Worm (Caenorhabditis elegans): ENCODE measurements around the gene ndnf-1.

The ndnf-1 gene

ce11 chrIV:3069619-3070260 lies 41.0 kb upstream of the ndnf-1 start, which contains the start of gene cpg-9:
TSS of gene cpg-9 (minus strand) at chrIV:3070210.
- TF ChIP-seq hrde-1 (tag; optimal IDR thresholded peaks at IDR 0.05; ENCODE audit: borderline replicate concordance) (no peak), C17E4.6 (GFP tag; IDR thresholded peaks at IDR 0.05) (no peak), sdz-38 (tag; optimal IDR thresholded peaks at IDR 0.05) (no peak), F57A8.1 (GFP tag; optimal IDR thresholded peaks at IDR 0.05) (no peak)

- TF ChIP-seq dox-1 (GFP tag; IDR thresholded peaks at IDR 0.05) (no peak), K11D2.4 (GFP tag; IDR thresholded peaks at IDR 0.05) (no peak), ztf-3 (GFP tag; optimal IDR thresholded peaks at IDR 0.05) (no peak), mel-28 (tag; optimal IDR thresholded peaks at IDR 0.05; ENCODE audit: borderline replicate concordance) (no peak), atf-7 (tag; optimal IDR thresholded peaks at IDR 0.05) (no peak), unc-130 (GFP tag; optimal IDR thresholded peaks at IDR 0.05) (no peak), B0336.3 (GFP tag; IDR thresholded peaks at IDR 0.05) (no peak), let-526 (GFP tag; IDR thresholded peaks at IDR 0.05) (no peak), pha-4 (tag; optimal IDR thresholded peaks at IDR 0.05) (no peak), nfya-1 (tag; optimal IDR thresholded peaks at IDR 0.05; ENCODE audit: borderline replicate concordance, insufficient read depth) (no peak), cebp-1 (GFP tag; IDR thresholded peaks at IDR 0.05) (no peak), cebp-1 (tag; optimal IDR thresholded peaks at IDR 0.05) (no peak), egrh-3 (GFP tag; IDR thresholded peaks at IDR 0.05) (no peak), mxl-1 (tag; optimal IDR thresholded peaks at IDR 0.05) (no peak)
Observed at ce11 chrIV:3066834-3067233, 38.1 kb upstream of the ndnf-1 start, which contains the start of gene Y67D8C.7. TSS of gene Y67D8C.7 (minus strand) at chrIV:3066934.

- no peak for TF ChIP-seq F33H1.4 (GFP tag; IDR thresholded peaks at IDR 0.05)
- TF ChIP-seq gei-17 (GFP tag; optimal IDR thresholded peaks at IDR 0.05): no peak
- no peak for TF ChIP-seq pha-4 (tag; optimal IDR thresholded peaks at IDR 0.05)
- no peak for TF ChIP-seq F55B11.4 (tag; optimal IDR thresholded peaks at IDR 0.05; ENCODE audit: borderline replicate concordance, insufficient read depth)
- 0 out of 2 replicates have a peak, but pooled peaks have one; percentile 19 for TF ChIP-seq mcd-1 (GFP tag; IDR thresholded peaks at IDR 0.05)
- no peak for TF ChIP-seq somi-1 (GFP tag; optimal IDR thresholded peaks at IDR 0.05)
- TF ChIP-seq egrh-3 (GFP tag; IDR thresholded peaks at IDR 0.05): peak; percentile 72; the same call in 1 of the 2 replicates
- TF ChIP-seq Y79H2A.3 (GFP tag; conservative IDR thresholded peaks at IDR 0.05): no peak
- no peak for TF ChIP-seq ccch-3 (GFP tag; optimal IDR thresholded peaks at IDR 0.05)
- TF ChIP-seq nhr-80 (tag; optimal IDR thresholded peaks at IDR 0.05): no peak
- TF ChIP-seq hlh-26 (GFP tag; conservative IDR thresholded peaks at IDR 0.05): no peak
- peak; percentile 84 for TF ChIP-seq zfh-2 (GFP tag; conservative IDR thresholded peaks at IDR 0.05)
- no peak for TF ChIP-seq snpc-1.1 (tag; optimal IDR thresholded peaks at IDR 0.05; ENCODE audit: insufficient read depth)
- no peak for TF ChIP-seq efl-1 (GFP tag; optimal IDR thresholded peaks at IDR 0.05)
- TF ChIP-seq sptf-2 (GFP tag; optimal IDR thresholded peaks at IDR 0.05): no peak
- no peak for TF ChIP-seq ztf-25 (GFP tag; IDR thresholded peaks at IDR 0.05)
Observed at ce11 chrIV:3062936-3063439, 34.2 kb upstream of the ndnf-1 start, which contains the start of gene Y67D8C.6. TSS of gene Y67D8C.6 (minus strand) at chrIV:3063389.

- TF ChIP-seq nhr-179 (tag; optimal IDR thresholded peaks at IDR 0.05): no peak
- no peak for TF ChIP-seq ztf-25 (GFP tag; IDR thresholded peaks at IDR 0.05)
- no peak for TF ChIP-seq sea-2 (GFP tag; IDR thresholded peaks at IDR 0.05)
- peak; percentile 87 for TF ChIP-seq mcd-1 (GFP tag; IDR thresholded peaks at IDR 0.05)
- TF ChIP-seq hmg-1.2 (GFP tag; IDR thresholded peaks at IDR 0.05): no peak
- TF ChIP-seq mxl-1 (tag; optimal IDR thresholded peaks at IDR 0.05): no peak
- no peak for TF ChIP-seq attf-6 (GFP tag; IDR thresholded peaks at IDR 0.05)
- TF ChIP-seq F57C9.4 (tag; optimal IDR thresholded peaks at IDR 0.05): no peak
- TF ChIP-seq cebp-2 (GFP tag; IDR thresholded peaks at IDR 0.05): no peak
- TF ChIP-seq lsl-1 (GFP tag; optimal IDR thresholded peaks at IDR 0.05): peak; percentile 90
- TF ChIP-seq F49E8.2 (tag; optimal IDR thresholded peaks at IDR 0.05; ENCODE audit: insufficient read depth): peak; percentile 28
- TF ChIP-seq dpl-1 (GFP tag; optimal IDR thresholded peaks at IDR 0.05): no peak
- TF ChIP-seq him-1 (tag; optimal IDR thresholded peaks at IDR 0.05): no peak
- no peak for TF ChIP-seq sdz-38 (tag; optimal IDR thresholded peaks at IDR 0.05)
- no peak for TF ChIP-seq Y95B8A.8 (GFP tag; IDR thresholded peaks at IDR 0.05)
- no peak for TF ChIP-seq F55B11.4 (tag; optimal IDR thresholded peaks at IDR 0.05; ENCODE audit: borderline replicate concordance, insufficient read depth)
- TF ChIP-seq B0336.3 (GFP tag; IDR thresholded peaks at IDR 0.05): no peak
Observed at ce11 chrIV:3055848-3056247, 27.1 kb upstream of the ndnf-1 start.
